Worm (Caenorhabditis elegans): ENCODE measurements around the gene cit-1.1.

The cit-1.1 gene

DNA sequence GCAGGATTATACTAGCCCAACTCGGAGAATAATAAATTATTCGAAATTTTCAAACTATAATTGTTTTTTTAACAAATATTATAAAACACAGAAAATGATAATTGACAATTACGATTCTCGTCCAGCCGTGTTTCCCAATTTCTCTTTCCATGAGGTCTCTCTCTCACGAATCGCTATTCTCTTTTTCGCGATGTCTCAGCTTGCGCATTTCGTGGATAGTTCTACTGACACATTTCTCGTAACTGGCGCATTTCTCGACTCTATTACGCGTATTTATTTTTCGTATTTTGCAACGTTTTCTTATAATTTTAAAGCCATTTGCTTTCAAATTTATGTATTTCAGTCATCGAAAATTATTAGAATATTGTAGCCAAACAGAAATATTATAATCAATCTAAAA lies 34.2 kb upstream of the cit-1.1 start (continued):
- peak; percentile 98 for TF ChIP-seq Y67H2A.10 (GFP tag; conservative IDR thresholded peaks at IDR 0.05)
- no peak; the same call in none of the 2 replicates for TF ChIP-seq madf-6 (GFP tag; IDR thresholded peaks at IDR 0.05)
- TF ChIP-seq hsf-1 (GFP tag; IDR thresholded peaks at IDR 0.05), result peak; percentile 71
- TF ChIP-seq mes-4 (tag; optimal IDR thresholded peaks at IDR 0.05), result peak; percentile 52
- peak; percentile 69; the same call in 1 of the 2 replicates for TF ChIP-seq egl-18 (GFP tag; IDR thresholded peaks at IDR 0.05)

DNA sequence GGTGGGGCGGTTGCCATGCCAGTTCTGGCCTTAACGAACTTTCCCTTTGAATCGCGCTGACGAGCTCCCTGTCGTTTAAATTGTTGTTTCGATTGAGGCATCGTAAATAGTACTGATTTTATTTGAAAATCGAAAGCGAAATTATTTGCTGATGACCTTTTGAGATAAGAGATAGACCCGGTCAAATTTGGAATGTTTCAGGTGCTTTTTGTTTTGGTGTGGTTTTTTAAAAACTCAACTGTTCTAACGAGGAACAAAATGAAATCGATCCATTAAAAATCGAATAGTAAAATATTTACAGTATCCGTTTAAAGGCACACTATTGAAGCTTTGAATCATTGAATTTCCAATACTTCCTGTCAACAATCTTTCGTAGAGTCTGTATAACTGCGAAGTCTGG lies 33.2 kb upstream of the cit-1.1 start, which contains the start of gene K12H4.6:
Gene K12H4.6 (minus strand): TSS at position 101 of the 400 bp plus-strand sequence.
- TF ChIP-seq madf-10 (tag; optimal IDR thresholded peaks at IDR 0.05), result no peak
- TF ChIP-seq tbx-9 (tag; optimal IDR thresholded peaks at IDR 0.05; ENCODE audit: borderline replicate concordance), result no peak
- TF ChIP-seq F37B4.10 (GFP tag; IDR thresholded peaks at IDR 0.05), result no peak
- no peak for TF ChIP-seq lin-40 (tag; optimal IDR thresholded peaks at IDR 0.05)
- no peak for TF ChIP-seq lin-26 (GFP tag; IDR thresholded peaks at IDR 0.05)

DNA sequence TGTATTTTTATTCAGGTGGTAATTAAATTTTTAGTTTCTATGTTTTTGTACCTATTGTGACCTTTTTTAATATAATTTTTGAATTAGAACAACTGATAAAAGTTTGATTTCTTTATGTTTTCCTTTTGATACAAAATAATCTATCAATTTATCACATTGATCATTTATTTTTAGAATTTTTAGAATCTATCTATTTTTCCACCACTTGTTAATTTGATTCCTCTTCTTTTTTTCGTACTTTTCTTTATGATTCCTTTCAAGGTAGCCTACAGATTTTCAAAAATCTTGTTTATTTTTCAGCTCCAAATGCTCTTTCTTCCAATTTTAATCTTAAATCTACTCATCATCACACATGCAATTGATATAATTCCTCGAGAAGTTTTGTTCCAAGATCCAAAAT lies 28.3 kb upstream of the cit-1.1 start, which contains the start of gene dpf-6:
Gene dpf-6 (plus strand): TSS at position 301 of the 400 bp plus-strand sequence.
- TF ChIP-seq hlh-26 (GFP tag; conservative IDR thresholded peaks at IDR 0.05) (no peak), nhr-179 (tag; optimal IDR thresholded peaks at IDR 0.05) (no peak), F49E8.2 (tag; optimal IDR thresholded peaks at IDR 0.05; ENCODE audit: insufficient read depth) (no peak), lin-26 (GFP tag; IDR thresholded peaks at IDR 0.05) (no peak), snpc-4 (GFP tag; optimal IDR thresholded peaks at IDR 0.05) (no peak), snpc-4 (tag; optimal IDR thresholded peaks at IDR 0.05) (no peak), rec-8 (tag; optimal IDR thresholded peaks at IDR 0.05) (no peak), somi-1 (GFP tag; optimal IDR thresholded peaks at IDR 0.05) (no peak), let-607 (tag; optimal IDR thresholded peaks at IDR 0.05) (no peak), F37B4.10 (GFP tag; IDR thresholded peaks at IDR 0.05) (no peak), lin-40 (tag; optimal IDR thresholded peaks at IDR 0.05) (no peak), ets-4 (GFP tag; optimal IDR thresholded peaks at IDR 0.05) (no peak), nfya-1 (tag; optimal IDR thresholded peaks at IDR 0.05; ENCODE audit: borderline replicate concordance, insufficient read depth) (no peak), ztf-3 (GFP tag; optimal IDR thresholded peaks at IDR 0.05) (no peak)

DNA sequence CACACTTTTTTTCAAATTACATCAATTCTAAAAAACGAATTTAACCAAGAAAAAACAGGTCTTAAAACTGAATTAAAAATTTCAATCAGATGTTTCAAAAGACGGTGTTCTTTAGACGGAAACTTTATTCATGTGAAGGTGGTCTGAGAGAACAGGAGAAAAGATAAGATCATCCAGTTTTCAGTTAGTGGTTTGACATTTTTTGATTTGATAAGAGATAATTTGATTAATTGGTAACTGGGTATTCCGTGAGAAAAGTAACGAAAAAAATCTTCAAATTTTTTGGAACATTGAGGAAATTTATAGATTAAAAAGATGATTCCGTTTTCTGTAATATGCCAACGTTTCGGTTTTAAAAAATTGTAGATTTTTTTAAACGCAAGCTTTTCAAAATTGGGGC lies 26.9 kb upstream of the cit-1.1 start:
- TF ChIP-seq madf-3 (GFP tag; IDR thresholded peaks at IDR 0.05) (no peak), ceh-58 (GFP tag; IDR thresholded peaks at IDR 0.05) (no peak)

DNA sequence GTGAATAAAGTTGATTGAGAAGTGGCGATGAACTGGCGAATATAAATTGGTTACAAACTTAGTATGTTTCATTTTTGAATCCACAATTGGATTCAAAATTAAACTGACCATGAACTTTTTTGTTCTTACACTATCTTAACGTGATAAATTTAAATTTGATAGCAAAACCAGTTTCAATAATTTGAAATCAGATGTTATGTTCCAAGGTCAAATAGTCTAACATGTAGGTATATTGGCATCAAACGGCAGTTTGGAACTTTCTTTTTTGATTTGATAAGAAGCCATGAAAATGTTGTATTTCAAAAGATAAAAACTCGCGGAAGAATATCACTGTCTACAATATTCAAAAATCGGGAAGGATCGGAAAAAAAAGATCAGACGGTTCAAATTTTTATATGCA lies 26.4 kb upstream of the cit-1.1 start:
- TF ChIP-seq rec-8 (tag; optimal IDR thresholded peaks at IDR 0.05) (no peak), atf-7 (tag; optimal IDR thresholded peaks at IDR 0.05) (no peak), efl-1 (GFP tag; optimal IDR thresholded peaks at IDR 0.05) (no peak)

DNA sequence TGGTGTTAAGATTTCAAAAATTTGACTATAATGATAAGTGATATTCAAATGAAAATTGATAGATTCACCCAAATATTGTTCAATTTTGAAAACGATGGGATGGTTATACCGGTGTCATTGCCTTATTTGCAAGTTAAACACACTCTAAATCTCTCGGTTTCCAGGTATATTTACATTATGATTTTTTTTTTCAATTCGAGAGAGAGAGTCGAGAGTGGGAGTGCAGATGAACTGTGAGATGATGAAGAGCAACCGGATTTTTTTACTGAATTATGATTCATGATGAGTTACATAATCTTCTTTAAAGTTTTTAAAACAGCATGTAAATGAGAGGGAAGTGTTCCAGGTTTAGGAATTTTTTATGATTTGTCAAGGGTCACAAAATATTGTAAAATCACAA lies 23.9 kb upstream of the cit-1.1 start, which contains the start of gene F44B9.10:
Gene F44B9.10 (minus strand): TSS at position 101 of the 400 bp plus-strand sequence.
- no peak for TF ChIP-seq dpff-1 (tag; optimal IDR thresholded peaks at IDR 0.05)
- TF ChIP-seq cebp-2 (GFP tag; IDR thresholded peaks at IDR 0.05), result no peak
- TF ChIP-seq ekl-4 (GFP tag; IDR thresholded peaks at IDR 0.05), result no peak
- no peak for TF ChIP-seq akir-1 (GFP tag; optimal IDR thresholded peaks at IDR 0.05)
- TF ChIP-seq sdz-38 (tag; optimal IDR thresholded peaks at IDR 0.05), result no peak
- no peak for TF ChIP-seq rpc-1 (optimal IDR thresholded peaks at IDR 0.05)
- TF ChIP-seq rpc-1 (tag; optimal IDR thresholded peaks at IDR 0.05), result no peak
